Fruit fly (Drosophila melanogaster) whole organism, embryonic: ENCODE data around the gene jus.

Experiments used
- Antp ChIP-seq: fragments of 200-800 bp; sonication (Bioruptor generic); optimal IDR thresholded peaks from 3 replicates; lab custom pipeline; 2016; ENCODE audit warnings: missing biosample characterization, missing genetic modification characterization
- Atf-2 ChIP-seq: fragments of 200-800 bp; sonication (Bioruptor generic); optimal IDR thresholded peaks from 2 replicates; lab custom pipeline; 2016; ENCODE audit warnings: missing biosample characterization, missing genetic modification characterization
- Awh ChIP-seq: fragments of 200-800 bp; sonication (Bioruptor generic); IDR thresholded peaks from 2 replicates; pipeline ENCODE4, ENCODE4 v1.3.6; 2022; ENCODE audit warnings: missing biosample characterization, missing genetic modification characterization
- Bteb2 ChIP-seq: fragments of 200-800 bp; sonication (Bioruptor generic); optimal IDR thresholded peaks from 2 replicates; lab custom pipeline; 2016; ENCODE audit warnings: missing biosample characterization, missing genetic modification characterization
- CG11504 ChIP-seq: fragments of 200-800 bp; sonication (Bioruptor generic); optimal IDR thresholded peaks from 3 replicates; lab custom pipeline; 2019; ENCODE audit warnings: missing biosample characterization, mild to moderate bottlenecking, missing genetic modification characterization, moderate library complexity
- CG1529 ChIP-seq: fragments of 200-800 bp; sonication (Bioruptor generic); optimal IDR thresholded peaks from 3 replicates; lab custom pipeline; 2018; ENCODE audit warnings: missing biosample characterization, missing genetic modification characterization
- CG15601 ChIP-seq: fragments of 200-800 bp; sonication (Bioruptor generic); optimal IDR thresholded peaks from 3 replicates; lab custom pipeline; 2019; ENCODE audit warnings: missing biosample characterization, mild to moderate bottlenecking, missing genetic modification characterization, moderate library complexity
- CG1647 ChIP-seq: fragments of 200-800 bp; sonication (Bioruptor generic); optimal IDR thresholded peaks from 3 replicates; lab custom pipeline; 2016; ENCODE audit warnings: missing biosample characterization, missing genetic modification characterization
- CG16813 ChIP-seq: fragments of 200-800 bp; sonication (Bioruptor generic); IDR thresholded peaks from 3 replicates; pipeline ENCODE4 v1.3.6; 2022; ENCODE audit warnings: missing biosample characterization, missing genetic modification characterization; ENCODE audit not compliant: partially characterized antibody
- CG16863 ChIP-seq: fragments of 200-800 bp; sonication (Bioruptor generic); optimal IDR thresholded peaks from 3 replicates; lab custom pipeline; 2016; ENCODE audit warnings: missing biosample characterization, missing genetic modification characterization
- CG17361 ChIP-seq: fragments of 200-800 bp; sonication (Bioruptor generic); IDR thresholded peaks from 3 replicates; pipeline ENCODE4 v1.3.6; 2022; ENCODE audit warnings: missing biosample characterization, missing genetic modification characterization
- CG17802 ChIP-seq: fragments of 200-800 bp; sonication (Bioruptor generic); optimal IDR thresholded peaks from 2 replicates; lab custom pipeline; 2018; ENCODE audit warnings: missing biosample characterization, mild to moderate bottlenecking, missing genetic modification characterization, moderate library complexity
- CG1792 ChIP-seq: fragments of 200-800 bp; sonication (Bioruptor generic); optimal IDR thresholded peaks from 2 replicates; lab custom pipeline; 2016; ENCODE audit warnings: missing biosample characterization, missing genetic modification characterization
- CG33557 ChIP-seq: fragments of 200-800 bp; sonication (Bioruptor generic); optimal IDR thresholded peaks from 2 replicates; lab custom pipeline; 2019; ENCODE audit warnings: missing biosample characterization, mild to moderate bottlenecking, missing genetic modification characterization, moderate library complexity
- CG42726 ChIP-seq: fragments of 200-800 bp; sonication (Bioruptor generic); IDR thresholded peaks from 2 replicates; pipeline ENCODE4 v1.3.6; 2022; ENCODE audit warnings: missing biosample characterization, missing genetic modification characterization; ENCODE audit not compliant: partially characterized antibody
- CG4854 ChIP-seq: fragments of 200-800 bp; sonication (Bioruptor generic); optimal IDR thresholded peaks from 2 replicates; lab custom pipeline; 2016; ENCODE audit warnings: missing biosample characterization, missing genetic modification characterization, inconsistent platforms
- CG5180 ChIP-seq: fragments of 200-800 bp; sonication (Bioruptor generic); optimal IDR thresholded peaks from 3 replicates; lab custom pipeline; 2017; ENCODE audit warnings: missing biosample characterization, missing genetic modification characterization, mild to moderate bottlenecking, moderate library complexity, missing genetic modification reagents
- CG8765 ChIP-seq: fragments of 200-800 bp; sonication (Bioruptor generic); IDR thresholded peaks from 2 replicates; pipeline ENCODE4 v1.3.6; 2022; ENCODE audit warnings: missing biosample characterization, missing genetic modification characterization
- CG9817 ChIP-seq: fragments of 200-800 bp; sonication (Bioruptor generic); optimal IDR thresholded peaks from 2 replicates; lab custom pipeline; 2018; ENCODE audit warnings: missing biosample characterization, mild to moderate bottlenecking, missing genetic modification characterization, moderate library complexity
- CHES-1-like ChIP-seq: fragments of 200-800 bp; sonication (Bioruptor generic); optimal IDR thresholded peaks from 2 replicates; lab custom pipeline; 2016; ENCODE audit warnings: missing biosample characterization, missing genetic modification characterization
- Chrac-16 ChIP-seq: fragments of 200-800 bp; sonication (Bioruptor generic); optimal IDR thresholded peaks from 3 replicates; lab custom pipeline; 2016; ENCODE audit warnings: missing biosample characterization, missing genetic modification characterization
- Deaf1 ChIP-seq: fragments of 200-800 bp; optimal IDR thresholded peaks from 3 replicates; lab custom pipeline; 2019; ENCODE audit warnings: missing biosample characterization, mild to moderate bottlenecking, missing genetic modification characterization, moderate library complexity
- Dip2 ChIP-seq: fragments of 200-800 bp; sonication (Bioruptor generic); IDR thresholded peaks from 2 replicates; pipeline ENCODE4 v1.3.6; 2022; ENCODE audit warnings: missing biosample characterization, missing genetic modification characterization
- Dll ChIP-seq: fragments of 200-800 bp; sonication (Bioruptor generic); IDR thresholded peaks from 4 replicates; pipeline ENCODE4 v1.3.6; 2022; ENCODE audit warnings: missing biosample characterization, missing genetic modification characterization; ENCODE audit not compliant: partially characterized antibody
- Fer2 ChIP-seq: fragments of 200-800 bp; sonication (Bioruptor generic); optimal IDR thresholded peaks from 2 replicates; lab custom pipeline; 2018; ENCODE audit warnings: missing biosample characterization, mild to moderate bottlenecking, missing genetic modification characterization, moderate library complexity
- Hmr ChIP-seq: fragments of 200-800 bp; sonication (Bioruptor generic); optimal IDR thresholded peaks from 3 replicates; lab custom pipeline; 2017; ENCODE audit warnings: mild to moderate bottlenecking, missing biosample characterization, missing genetic modification reagents, missing genetic modification characterization
- Lim3 ChIP-seq: fragments of 200-800 bp; sonication (Bioruptor generic); IDR thresholded peaks from 2 replicates; pipeline ENCODE4 v1.3.6; 2022; ENCODE audit warnings: missing biosample characterization, missing genetic modification characterization
- Meics ChIP-seq: fragments of 200-800 bp; sonication (Bioruptor generic); optimal IDR thresholded peaks from 2 replicates; lab custom pipeline; 2017; ENCODE audit warnings: missing biosample characterization, mild to moderate bottlenecking, missing genetic modification characterization
- Oaz ChIP-seq: fragments of 200-800 bp; sonication (Bioruptor generic); IDR thresholded peaks from 2 replicates; pipeline ENCODE4 v1.3.6; 2022; ENCODE audit warnings: missing biosample characterization, missing genetic modification characterization
- Optix ChIP-seq: fragments of 200-800 bp; sonication (Bioruptor generic); IDR thresholded peaks from 3 replicates; pipeline ENCODE4 v1.3.6; 2022; ENCODE audit warnings: missing biosample characterization, missing genetic modification characterization
- Sin3A ChIP-seq: fragments of >200 bp; optimal IDR thresholded peaks from 2 replicates; lab custom pipeline; 2018
- Six4 ChIP-seq: fragments of 200-800 bp; sonication (Bioruptor generic); optimal IDR thresholded peaks from 2 replicates; lab custom pipeline; 2016; ENCODE audit warnings: missing biosample characterization, missing genetic modification characterization
- Usf ChIP-seq: fragments of 200-800 bp; sonication (Bioruptor generic); optimal IDR thresholded peaks from 2 replicates; lab custom pipeline; 2017; ENCODE audit warnings: missing genotype, missing biosample characterization, missing genetic modification characterization
- ab ChIP-seq: fragments of 200-800 bp; sonication (Bioruptor generic); optimal IDR thresholded peaks from 2 replicates; lab custom pipeline; 2016; ENCODE audit warnings: missing biosample characterization, missing genetic modification characterization
- cg ChIP-seq: fragments of 200-800 bp; sonication (Bioruptor generic); optimal IDR thresholded peaks from 3 replicates; lab custom pipeline; 2019; ENCODE audit warnings: missing biosample characterization, mild to moderate bottlenecking, missing genetic modification characterization, moderate library complexity
- ci ChIP-seq: fragments of 200-800 bp; sonication (Bioruptor generic); IDR thresholded peaks from 3 replicates; pipeline ENCODE4 v1.3.6; 2022; ENCODE audit warnings: missing biosample characterization, missing genetic modification characterization
- emc ChIP-seq: fragments of 200-800 bp; sonication (Bioruptor generic); optimal IDR thresholded peaks from 2 replicates; lab custom pipeline; 2016; ENCODE audit warnings: missing biosample characterization, missing genetic modification characterization
- eve ChIP-seq, 2 experiments: fragments of >200 bp; optimal IDR thresholded peaks; 2 replicates each; lab custom pipeline; 2017; ENCODE audit warnings: missing biosample characterization in 2 of 2, missing genetic modification characterization in 2 of 2
- fd3F ChIP-seq: fragments of 200-800 bp; sonication (Bioruptor generic); optimal IDR thresholded peaks from 2 replicates; lab custom pipeline; 2018; ENCODE audit warnings: missing biosample characterization, mild to moderate bottlenecking, missing genetic modification characterization, moderate library complexity
- gcm2 ChIP-seq: fragments of 200-800 bp; sonication (Bioruptor generic); optimal IDR thresholded peaks from 2 replicates; lab custom pipeline; 2016; ENCODE audit warnings: missing biosample characterization, missing genetic modification characterization
- grau ChIP-seq: fragments of 200-800 bp; optimal IDR thresholded peaks from 3 replicates; lab custom pipeline; 2019; ENCODE audit warnings: missing biosample characterization, mild to moderate bottlenecking, missing genetic modification characterization, moderate library complexity
- hbn ChIP-seq: fragments of 200-800 bp; sonication (Bioruptor generic); IDR thresholded peaks from 2 replicates; pipeline ENCODE4 v1.3.6; 2022; ENCODE audit warnings: missing biosample characterization, missing genetic modification characterization; ENCODE audit not compliant: partially characterized antibody
- ro ChIP-seq: fragments of 200-800 bp; sonication (Bioruptor generic); IDR thresholded peaks from 2 replicates; pipeline ENCODE4 v1.3.6; 2022; ENCODE audit warnings: missing biosample characterization, missing genetic modification characterization
- shn ChIP-seq: fragments of 200-800 bp; sonication (Bioruptor generic); optimal IDR thresholded peaks from 3 replicates; lab custom pipeline; 2016; ENCODE audit warnings: missing biosample characterization, missing genetic modification characterization
- tna ChIP-seq: fragments of 200-800 bp; sonication (Bioruptor generic); IDR thresholded peaks from 2 replicates; pipeline ENCODE4 v1.3.6; 2022; ENCODE audit warnings: missing biosample characterization, missing genetic modification characterization; ENCODE audit not compliant: partially characterized antibody
- trem ChIP-seq: fragments of 200-800 bp; optimal IDR thresholded peaks from 3 replicates; lab custom pipeline; 2019; ENCODE audit warnings: missing biosample characterization, mild to moderate bottlenecking, missing genetic modification characterization, moderate library complexity
- unc-4 ChIP-seq: fragments of 200-800 bp; sonication (Bioruptor generic); IDR thresholded peaks from 2 replicates; pipeline ENCODE4 v1.3.6; 2022; ENCODE audit warnings: missing biosample characterization, missing genetic modification characterization; ENCODE audit not compliant: partially characterized antibody
- vfl ChIP-seq: fragments of 200-800 bp; sonication (Bioruptor generic); optimal IDR thresholded peaks from 2 replicates; lab custom pipeline; 2016; ENCODE audit warnings: missing biosample characterization, missing genetic modification characterization
- yki ChIP-seq: fragments of >200 bp; optimal IDR thresholded peaks from 3 replicates; lab custom pipeline; 2018

The jus gene

DNA sequence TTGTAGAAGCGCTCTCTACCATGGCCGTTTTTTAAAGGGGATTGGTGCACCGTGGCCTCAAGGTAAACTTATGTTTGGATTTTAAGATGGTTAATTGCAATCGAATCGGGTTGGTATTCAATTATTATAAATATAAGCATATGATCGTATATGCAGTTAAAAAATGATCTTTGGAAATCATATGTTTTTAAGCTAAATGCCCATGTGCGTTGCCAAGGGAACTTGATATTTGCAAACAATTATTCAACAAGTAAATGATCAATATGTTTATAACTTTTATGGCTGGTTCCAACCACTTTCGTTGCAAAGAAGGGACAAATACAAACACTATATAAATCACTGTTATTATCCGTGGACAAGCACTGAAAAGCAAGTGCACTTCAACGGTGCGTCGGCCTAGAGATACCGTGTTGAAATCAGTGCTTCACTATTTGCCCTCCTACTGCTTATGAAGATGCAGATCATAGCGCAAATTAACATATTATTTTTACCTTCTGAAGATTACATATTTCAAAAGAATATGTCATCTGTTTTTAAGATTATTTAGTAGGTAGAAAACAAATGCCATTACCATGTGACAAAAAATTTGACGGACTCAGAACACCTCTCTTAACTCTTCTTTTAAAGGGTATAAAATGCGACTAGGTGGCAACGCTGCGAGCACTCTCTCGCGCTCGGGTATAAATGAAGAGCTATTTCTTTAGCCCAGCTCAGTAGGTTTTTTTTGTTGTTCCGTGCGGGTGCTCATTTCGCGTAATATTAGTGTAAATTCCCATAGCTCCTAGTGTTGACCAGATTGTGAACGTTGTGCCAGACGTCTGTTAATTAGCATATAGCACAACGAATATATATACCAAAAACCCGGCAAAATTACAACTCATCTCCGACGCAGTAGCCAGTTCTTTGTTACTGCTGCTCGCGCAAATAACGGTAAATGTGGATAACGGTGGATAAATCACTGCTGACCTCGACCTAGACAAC is 37.1 kb downstream of the jus start, which contains the start of gene rdog (continued):
- TF ChIP-seq cg (GFP tag; lab: Kevin White, UChicago) (no peak), CG9817 (tag; lab: Kevin White, UChicago) (peak; percentile 79), CG16813 (GFP tag; lab: Robert Waterston, UW) (no peak), Optix (GFP tag; lab: Robert Waterston, UW) (peak; percentile 72; the same call in 2 of the 3 replicates), CG17361 (peak; percentile 88), ro (GFP tag; lab: Robert Waterston, UW) (no peak), Dll (GFP tag; lab: Robert Waterston, UW) (no peak), fd3F (GFP tag; lab: Kevin White, UChicago) (peak; percentile 31), ab (GFP tag; lab: Kevin White, UChicago) (peak; percentile 67), vfl (GFP tag; lab: Kevin White, UChicago) (peak; percentile 49), Six4 (GFP tag; lab: Kevin White, UChicago) (peak; percentile 75), Fer2 (peak; percentile 48), emc (GFP tag; lab: Kevin White, UChicago) (peak; percentile 69), CG1792 (GFP tag; lab: Kevin White, UChicago) (peak; percentile 61), Hmr (GFP tag; lab: Kevin White, UChicago) (peak; percentile 75), shn (GFP tag; lab: Kevin White, UChicago) (peak; percentile 81), CG8765 (GFP tag; lab: Robert Waterston, UW) (peak; percentile 51; the same call in 1 of the 2 replicates), eve (GFP tag; optimal IDR thresholded peaks at IDR 0.05; lab: Kevin White, UChicago) (no peak), tna (GFP tag; lab: Robert Waterston, UW) (no peak), Antp (GFP tag; lab: Kevin White, UChicago) (peak; percentile 82), CG42726 (GFP tag; lab: Robert Waterston, UW) (no peak), hbn (GFP tag; lab: Robert Waterston, UW) (no peak), trem (tag; lab: Kevin White, UChicago) (peak; percentile 84), gcm2 (GFP tag; lab: Kevin White, UChicago) (peak; percentile 69), Atf-2 (GFP tag; lab: Kevin White, UChicago) (peak; percentile 85), unc-4 (GFP tag; lab: Robert Waterston, UW) (no peak), Awh (GFP tag; lab: Robert Waterston, UW) (no peak), CG4854 (peak; percentile 74), Chrac-16 (GFP tag; lab: Kevin White, UChicago) (peak; percentile 84), grau (tag; lab: Kevin White, UChicago) (peak; percentile 83), Sin3A (peak; percentile 33), CG16863 (GFP tag; lab: Kevin White, UChicago) (peak; percentile 83), Usf (GFP tag; lab: Kevin White, UChicago) (peak; percentile 56), CG11504 (tag; lab: Kevin White, UChicago) (peak; percentile 75), CG15601 (tag; lab: Kevin White, UChicago) (peak; percentile 67), Oaz (GFP tag; lab: Robert Waterston, UW) (no peak), CG17802 (tag; lab: Kevin White, UChicago) (peak; percentile 39), Lim3 (0 out of 2 replicates have a peak, but pooled peaks have one; percentile 9), CG1529 (peak; percentile 61), CG5180 (GFP tag; lab: Kevin White, UChicago) (peak; percentile 57), ci (GFP tag; lab: Robert Waterston, UW) (0 out of 3 replicates have a peak, but pooled peaks have one; percentile 6), Bteb2 (GFP tag; lab: Kevin White, UChicago) (peak; percentile 65), yki (lab: Kevin White, UChicago) (peak; percentile 5), CHES-1-like (GFP tag; lab: Kevin White, UChicago) (peak; percentile 79), CG33557 (peak; percentile 81), Dip2 (GFP tag; lab: Robert Waterston, UW) (no peak), CG1647 (GFP tag; lab: Kevin White, UChicago) (peak; percentile 47), Deaf1 (peak; percentile 63), Meics (peak; percentile 81)
